Fruit fly (Drosophila melanogaster) whole organism, prepupa: ENCODE measurements around the gene Obp73a.

Source experiments
- Blimp-1 ChIP-seq: fragments of 200-800 bp; sonication (Bioruptor generic); optimal IDR thresholded peaks from 3 replicates; lab custom pipeline; 2017; ENCODE audit warnings: missing biosample characterization, missing genetic modification characterization, mild to moderate bottlenecking, moderate library complexity, missing genetic modification reagents
- CG10631 ChIP-seq: fragments of 200-800 bp; sonication (Bioruptor generic); optimal IDR thresholded peaks from 2 replicates; lab custom pipeline; 2016; ENCODE audit warnings: missing biosample characterization, missing genetic modification characterization
- CG10669 ChIP-seq: fragments of 200-800 bp; sonication (Bioruptor generic); optimal IDR thresholded peaks from 3 replicates; lab custom pipeline; 2018; ENCODE audit warnings: missing biosample characterization, mild to moderate bottlenecking, missing genetic modification characterization, moderate library complexity
- CG11294 ChIP-seq: fragments of 200-800 bp; sonication (Bioruptor generic); IDR thresholded peaks from 2 replicates; pipeline ENCODE4 v1.3.6; 2022; ENCODE audit warnings: missing biosample characterization, missing genetic modification characterization
- CG11902 ChIP-seq: fragments of 200-800 bp; sonication (Bioruptor generic); optimal IDR thresholded peaks from 3 replicates; lab custom pipeline; 2016; ENCODE audit warnings: missing biosample characterization, missing genetic modification characterization
- CG15336 ChIP-seq: fragments of 200-800 bp; sonication (Bioruptor generic); IDR thresholded peaks from 2 replicates; pipeline ENCODE4 v1.3.6; 2022; ENCODE audit warnings: missing biosample characterization, missing genetic modification characterization
- CG1621 ChIP-seq: fragments of 200-800 bp; sonication (Bioruptor generic); optimal IDR thresholded peaks from 3 replicates; lab custom pipeline; 2018; ENCODE audit warnings: missing biosample characterization, mild to moderate bottlenecking, missing genetic modification characterization
- CG16779 ChIP-seq: fragments of 200-800 bp; sonication (Bioruptor generic); optimal IDR thresholded peaks from 3 replicates; lab custom pipeline; 2017; ENCODE audit warnings: missing biosample characterization, mild to moderate bottlenecking, missing genetic modification characterization
- CG3032 ChIP-seq: fragments of 200-800 bp; optimal IDR thresholded peaks from 2 replicates; lab custom pipeline; 2019; ENCODE audit warnings: missing biosample characterization, mild to moderate bottlenecking, missing genetic modification characterization, moderate library complexity
- CG31627 ChIP-seq: fragments of 200-800 bp; sonication (Bioruptor generic); optimal IDR thresholded peaks from 3 replicates; lab custom pipeline; 2016; ENCODE audit warnings: missing biosample characterization, missing genetic modification characterization
- CG32006 ChIP-seq: fragments of 200-800 bp; sonication (Bioruptor generic); optimal IDR thresholded peaks from 3 replicates; lab custom pipeline; 2017; ENCODE audit warnings: missing biosample characterization, mild to moderate bottlenecking, missing genetic modification characterization
- CG34406 ChIP-seq: fragments of 200-800 bp; sonication (Bioruptor generic); optimal IDR thresholded peaks from 3 replicates; lab custom pipeline; 2016; ENCODE audit warnings: missing biosample characterization, missing genetic modification characterization
- CG4318 ChIP-seq: fragments of 200-800 bp; sonication (Bioruptor generic); optimal IDR thresholded peaks from 3 replicates; lab custom pipeline; 2017; ENCODE audit warnings: missing biosample characterization, mild to moderate bottlenecking, missing genetic modification characterization
- CG6163 ChIP-seq: fragments of 200-800 bp; sonication (Bioruptor generic); IDR thresholded peaks from 3 replicates; pipeline ENCODE4 v1.3.6; 2022; ENCODE audit warnings: missing biosample characterization, missing genetic modification characterization
- CG6276 ChIP-seq: fragments of 200-800 bp; sonication (Bioruptor generic); optimal IDR thresholded peaks from 2 replicates; lab custom pipeline; 2017; ENCODE audit warnings: missing biosample characterization, mild to moderate bottlenecking, missing genetic modification characterization
- CG6792 ChIP-seq: fragments of 200-800 bp; sonication (Bioruptor generic); optimal IDR thresholded peaks from 3 replicates; lab custom pipeline; 2016; ENCODE audit warnings: missing biosample characterization, missing genetic modification characterization
- CG6808 ChIP-seq: fragments of 200-800 bp; sonication (Bioruptor generic); optimal IDR thresholded peaks from 3 replicates; lab custom pipeline; 2017; ENCODE audit warnings: missing biosample characterization, missing genetic modification characterization, mild to moderate bottlenecking, moderate library complexity, missing genetic modification reagents
- CG8119 ChIP-seq: fragments of 200-800 bp; sonication (Bioruptor generic); IDR thresholded peaks from 3 replicates; pipeline ENCODE4 v1.3.6; 2022; ENCODE audit warnings: missing biosample characterization, missing genetic modification characterization
- CG8319 ChIP-seq: fragments of 200-800 bp; sonication (Bioruptor generic); optimal IDR thresholded peaks from 3 replicates; lab custom pipeline; 2016; ENCODE audit warnings: missing biosample characterization, missing genetic modification characterization
- CG8632 ChIP-seq: fragments of 200-800 bp; sonication (Bioruptor generic); optimal IDR thresholded peaks from 3 replicates; lab custom pipeline; 2016; ENCODE audit warnings: missing biosample characterization, missing genetic modification characterization
- CG9139 ChIP-seq: fragments of 200-800 bp; sonication (Bioruptor generic); optimal IDR thresholded peaks from 3 replicates; lab custom pipeline; 2017; ENCODE audit warnings: missing biosample characterization, mild to moderate bottlenecking, missing genetic modification characterization
- Eip75B ChIP-seq: fragments of 200-800 bp; sonication (Bioruptor generic); optimal IDR thresholded peaks from 3 replicates; lab custom pipeline; 2016; ENCODE audit warnings: missing biosample characterization, missing genetic modification characterization
- Eip78C ChIP-seq: fragments of 200-800 bp; sonication (Bioruptor generic); peaks from one replicate; lab custom pipeline; 2016; ENCODE audit warnings: missing biosample characterization, missing genetic modification characterization
- Eip93F ChIP-seq: fragments of 200-800 bp; sonication (Bioruptor generic); optimal IDR thresholded peaks from 2 replicates; lab custom pipeline; 2016; ENCODE audit warnings: missing biosample characterization, mild to moderate bottlenecking, missing genetic modification characterization
- Ets21C ChIP-seq: fragments of 200-800 bp; sonication (Bioruptor generic); optimal IDR thresholded peaks from 3 replicates; lab custom pipeline; 2016; ENCODE audit warnings: missing biosample characterization, missing genetic modification characterization
- Ets96B ChIP-seq: fragments of 200-800 bp; optimal IDR thresholded peaks from 2 replicates; lab custom pipeline; 2019; ENCODE audit warnings: missing biosample characterization, mild to moderate bottlenecking, missing genetic modification characterization, moderate library complexity
- Gug ChIP-seq: fragments of 200-800 bp; sonication (Bioruptor generic); IDR thresholded peaks from 2 replicates; pipeline ENCODE4 v1.3.6; 2022; ENCODE audit warnings: missing biosample characterization, missing genetic modification characterization
- Hr39 ChIP-seq: fragments of 200-800 bp; sonication (Bioruptor generic); optimal IDR thresholded peaks from 2 replicates; lab custom pipeline; 2016; ENCODE audit warnings: missing biosample characterization, missing genetic modification characterization
- Hr4 ChIP-seq: fragments of 200-800 bp; sonication (Bioruptor generic); optimal IDR thresholded peaks from 3 replicates; lab custom pipeline; 2016; ENCODE audit warnings: missing biosample characterization, missing genetic modification characterization
- Met ChIP-seq: fragments of 200-800 bp; sonication (Bioruptor generic); optimal IDR thresholded peaks from 3 replicates; lab custom pipeline; 2016; ENCODE audit warnings: missing biosample characterization, missing genetic modification characterization
- OdsH ChIP-seq: fragments of 200-800 bp; sonication (Bioruptor generic); optimal IDR thresholded peaks from 3 replicates; lab custom pipeline; 2016; ENCODE audit warnings: missing biosample characterization, missing genetic modification characterization
- Smox ChIP-seq: fragments of 200-800 bp; sonication (Bioruptor generic); optimal IDR thresholded peaks from 3 replicates; lab custom pipeline; 2016; ENCODE audit warnings: missing biosample characterization, missing genetic modification characterization
- Sox102F ChIP-seq: fragments of 200-800 bp; sonication (Bioruptor generic); optimal IDR thresholded peaks from 2 replicates; lab custom pipeline; 2016; ENCODE audit warnings: missing biosample characterization, mild to moderate bottlenecking, missing genetic modification characterization
- Sox14 ChIP-seq: fragments of 200-800 bp; sonication (Bioruptor generic); optimal IDR thresholded peaks from 3 replicates; lab custom pipeline; 2016; ENCODE audit warnings: missing biosample characterization, missing genetic modification characterization
- Sox15 ChIP-seq: fragments of 200-800 bp; sonication (Bioruptor generic); optimal IDR thresholded peaks from 3 replicates; lab custom pipeline; 2016; ENCODE audit warnings: missing biosample characterization, missing genetic modification characterization
- achi ChIP-seq: fragments of 200-800 bp; sonication (Bioruptor generic); optimal IDR thresholded peaks from 3 replicates; lab custom pipeline; 2016; ENCODE audit warnings: missing biosample characterization, missing genetic modification characterization
- acj6 ChIP-seq: fragments of 200-800 bp; sonication (Bioruptor generic); optimal IDR thresholded peaks from 3 replicates; lab custom pipeline; 2016; ENCODE audit warnings: missing biosample characterization, missing genetic modification characterization
- dac ChIP-seq: fragments of 200-800 bp; sonication (Bioruptor generic); optimal IDR thresholded peaks from 2 replicates; lab custom pipeline; 2017; ENCODE audit warnings: missing biosample characterization, mild to moderate bottlenecking, missing genetic modification characterization
- dsx ChIP-seq: fragments of 200-800 bp; optimal IDR thresholded peaks from 3 replicates; lab custom pipeline; 2019; ENCODE audit warnings: missing biosample characterization, mild to moderate bottlenecking, missing genetic modification characterization, moderate library complexity; ENCODE audit not compliant: poor library complexity, severe bottlenecking
- esn ChIP-seq: fragments of 200-800 bp; sonication (Bioruptor generic); optimal IDR thresholded peaks from 2 replicates; lab custom pipeline; 2016; ENCODE audit warnings: missing biosample characterization, mild to moderate bottlenecking, missing genetic modification characterization, moderate library complexity
- fd59A ChIP-seq: fragments of 200-800 bp; sonication (Bioruptor generic); optimal IDR thresholded peaks from 2 replicates; lab custom pipeline; 2017; ENCODE audit warnings: missing biosample characterization, mild to moderate bottlenecking, missing genetic modification characterization, missing genetic modification reagents
- fd85E ChIP-seq: fragments of 200-800 bp; sonication (Bioruptor generic); optimal IDR thresholded peaks from 3 replicates; lab custom pipeline; 2016; ENCODE audit warnings: missing biosample characterization, missing genetic modification characterization
- fkh ChIP-seq: fragments of 200-800 bp; sonication (Bioruptor generic); optimal IDR thresholded peaks from 3 replicates; lab custom pipeline; 2017; ENCODE audit warnings: missing biosample characterization, mild to moderate bottlenecking, missing genetic modification characterization, moderate library complexity
- lz ChIP-seq: fragments of 200-800 bp; sonication (Bioruptor generic); optimal IDR thresholded peaks from 3 replicates; lab custom pipeline; 2016; ENCODE audit warnings: missing biosample characterization, missing genetic modification characterization
- net ChIP-seq: fragments of 200-800 bp; sonication (Bioruptor generic); optimal IDR thresholded peaks from 3 replicates; lab custom pipeline; 2016; ENCODE audit warnings: missing biosample characterization, missing genetic modification characterization
- pdm3 ChIP-seq: fragments of 200-800 bp; sonication (Bioruptor generic); optimal IDR thresholded peaks from 3 replicates; lab custom pipeline; 2016; ENCODE audit warnings: missing biosample characterization, missing genetic modification characterization
- salr ChIP-seq, 2 experiments: fragments of 200-800 bp; sonication (Bioruptor generic); optimal IDR thresholded peaks; 3 replicates each; lab custom pipeline; 2016 to 2018; ENCODE audit warnings: missing biosample characterization in 2 of 2, missing genetic modification characterization in 2 of 2, mild to moderate bottlenecking in 1 of 2
- spab ChIP-seq: fragments of 200-800 bp; sonication (Bioruptor generic); optimal IDR thresholded peaks from 2 replicates; lab custom pipeline; 2017; ENCODE audit warnings: missing biosample characterization, mild to moderate bottlenecking, missing genetic modification characterization, missing genetic modification reagents
- ss ChIP-seq, 2 experiments: fragments of 200-800 bp; sonication (Bioruptor generic); optimal IDR thresholded peaks; 2 replicates in 1 of 2; 3 replicates in 1 of 2; lab custom pipeline; 2017 to 2018; ENCODE audit warnings: mild to moderate bottlenecking in 2 of 2, missing biosample characterization in 2 of 2, missing genetic modification characterization in 2 of 2, moderate library complexity in 1 of 2
- svp ChIP-seq: fragments of 200-800 bp; sonication (Bioruptor generic); peaks from one replicate; lab custom pipeline; 2016; ENCODE audit warnings: missing biosample characterization, missing genetic modification characterization
- vri ChIP-seq: fragments of 200-800 bp; sonication (Bioruptor generic); optimal IDR thresholded peaks from 3 replicates; lab custom pipeline; 2016; ENCODE audit warnings: missing biosample characterization, mild to moderate bottlenecking, missing genetic modification characterization

Gene Obp73a

dm6 chr3L:16941319-16941718 is 2.8 kb upstream of the Obp73a start:
- TF ChIP-seq CG9139 (GFP tag; lab: Kevin White, UChicago) (peak; percentile 17), Eip93F (GFP tag; lab: Kevin White, UChicago) (no peak), CG8119 (GFP tag; lab: Robert Waterston, UW) (peak; percentile 45; the same call in 2 of the 3 replicates), CG4318 (GFP tag; lab: Kevin White, UChicago) (peak; percentile 9), Ets96B (tag; lab: Kevin White, UChicago) (peak; percentile 55), svp (GFP tag; lab: Kevin White, UChicago) (peak; percentile 85), fkh (GFP tag; lab: Kevin White, UChicago) (no peak), Sox15 (GFP tag; lab: Kevin White, UChicago) (no peak), CG32006 (GFP tag; lab: Kevin White, UChicago) (peak; percentile 64), CG10631 (GFP tag; lab: Kevin White, UChicago) (peak; percentile 27), CG8319 (GFP tag; lab: Kevin White, UChicago) (no peak), CG11902 (GFP tag; lab: Kevin White, UChicago) (no peak), Sox14 (GFP tag; lab: Kevin White, UChicago) (peak; percentile 44), Sox102F (GFP tag; lab: Kevin White, UChicago) (peak; percentile 19), Eip75B (GFP tag; lab: Kevin White, UChicago) (peak; percentile 54), CG6808 (GFP tag; lab: Kevin White, UChicago) (peak; percentile 52), CG6276 (GFP tag; lab: Kevin White, UChicago) (peak; percentile 6), net (GFP tag; lab: Kevin White, UChicago) (peak; percentile 23), ss (GFP tag; optimal IDR thresholded peaks at IDR 0.05; lab: Kevin White, UChicago) (peak; percentile 8 to 65), CG1621 (tag; lab: Kevin White, UChicago) (peak; percentile 65), CG11294 (no peak), OdsH (peak; percentile 56), spab (GFP tag; lab: Kevin White, UChicago) (peak; percentile 49), pdm3 (peak; percentile 38), dsx (GFP tag; lab: Kevin White, UChicago) (peak; percentile 0), CG8632 (peak; percentile 42), fd59A (GFP tag; lab: Kevin White, UChicago) (peak; percentile 49), achi (peak; percentile 47), lz (GFP tag; lab: Kevin White, UChicago) (peak; percentile 43), CG15336 (GFP tag; lab: Robert Waterston, UW) (peak; percentile 42), salr (GFP tag; optimal IDR thresholded peaks at IDR 0.05; lab: Kevin White, UChicago) (peak in 1 of 2 experiments; percentile 6), CG6163 (peak; percentile 54), CG10669 (GFP tag; lab: Kevin White, UChicago) (no peak), CG31627 (peak; percentile 25), Ets21C (GFP tag; lab: Kevin White, UChicago) (no peak), Hr39 (GFP tag; lab: Kevin White, UChicago) (peak; percentile 33), Gug (GFP tag; lab: Robert Waterston, UW) (no peak), Blimp-1 (GFP tag; lab: Kevin White, UChicago) (no peak), vri (GFP tag; lab: Kevin White, UChicago) (no peak), Met (GFP tag; lab: Kevin White, UChicago) (peak; percentile 37), esn (GFP tag; lab: Kevin White, UChicago) (peak; percentile 43), Smox (GFP tag; lab: Kevin White, UChicago) (peak; percentile 14), CG16779 (no peak), Hr4 (GFP tag; lab: Kevin White, UChicago) (peak; percentile 5), CG3032 (tag; lab: Kevin White, UChicago) (peak; percentile 8), Eip78C (GFP tag; lab: Kevin White, UChicago) (peak; percentile 86), CG6792 (GFP tag; lab: Kevin White, UChicago) (peak; percentile 43), acj6 (peak; percentile 45), CG34406 (GFP tag; lab: Kevin White, UChicago) (peak; percentile 21), fd85E (GFP tag; lab: Kevin White, UChicago) (no peak), dac (GFP tag; lab: Kevin White, UChicago) (peak; percentile 11)
